Worm (Caenorhabditis elegans) whole organism, L4 larva: Measurements from ENCODE around the gene unc-80.

Source experiments
- ZK546.5 ChIP-seq, 2 experiments: sonication (generic microtip); optimal IDR thresholded peaks; 2 replicates each; lab custom pipeline; 2017; ENCODE audit warnings: missing biosample characterization in 2 of 2, missing genetic modification characterization in 2 of 2
- fos-1 ChIP-seq: fragments of 150-350 bp; optimal IDR thresholded peaks from 2 replicates; lab custom pipeline; 2014; ENCODE audit warnings: missing biosample characterization, missing genetic modification characterization
- lin-13 ChIP-seq: fragments of 150-350 bp; optimal IDR thresholded peaks from 2 replicates; lab custom pipeline; 2014; ENCODE audit warnings: missing biosample characterization, missing genetic modification reagents, missing genetic modification characterization
- nhr-111 ChIP-seq: fragments of 200-800 bp; sonication (Bioruptor generic); optimal IDR thresholded peaks from 2 replicates; lab custom pipeline; 2018; ENCODE audit warnings: mild to moderate bottlenecking, missing genetic modification characterization, missing compliant biosample characterization
- snpc-4 ChIP-seq: fragments of 150-350 bp; optimal IDR thresholded peaks from 2 replicates; lab custom pipeline; 2014; ENCODE audit warnings: missing biosample characterization, missing genetic modification characterization
- spr-1 ChIP-seq: sonication (generic microtip); optimal IDR thresholded peaks from 2 replicates; lab custom pipeline; 2016; ENCODE audit warnings: mild to moderate bottlenecking, missing genetic modification characterization, missing compliant biosample characterization

DNA sequence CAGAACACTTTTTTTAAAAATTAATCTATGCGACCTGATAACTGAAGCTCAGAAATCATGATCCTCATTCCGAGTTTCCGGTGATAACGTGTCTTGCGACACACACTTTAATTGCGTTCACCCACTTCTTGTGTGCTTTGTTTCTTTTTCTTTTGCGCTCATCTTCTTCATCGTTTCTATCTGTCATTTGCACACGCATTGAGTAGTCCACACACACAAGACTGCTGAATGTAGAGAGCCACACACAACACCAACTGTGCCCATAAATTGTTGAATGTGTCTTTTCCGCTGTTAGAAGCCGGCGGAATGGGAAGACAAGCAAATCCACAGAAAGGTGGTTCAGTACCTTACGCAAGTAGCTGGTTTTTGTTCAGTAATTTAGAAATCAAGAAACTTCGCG lies 41.0 kb downstream of the unc-80 start:
- TF ChIP-seq snpc-4 = no peak
- no peak for TF ChIP-seq ZK546.5 (tag; optimal IDR thresholded peaks at IDR 0.05; lab: Kevin White, UChicago)
- no peak for TF ChIP-seq lin-13 (GFP tag; lab: Kevin White, UChicago)
- no peak for TF ChIP-seq fos-1 (tag; lab: Kevin White, UChicago)
- no peak for TF ChIP-seq nhr-111 (GFP tag; lab: Kevin White, UChicago)
- no peak for TF ChIP-seq spr-1
